Fruit fly (Drosophila melanogaster) whole organism, embryonic: Measurements from ENCODE around the gene CG8516.

Source experiments
- Atf6 ChIP-seq: fragments of 200-800 bp; sonication (Bioruptor generic); IDR thresholded peaks from 2 replicates; pipeline ENCODE4 v1.3.6; 2022; ENCODE audit warnings: missing biosample characterization, missing genetic modification characterization
- Bdp1 ChIP-seq: fragments of 200-800 bp; sonication (Bioruptor generic); optimal IDR thresholded peaks from 3 replicates; lab custom pipeline; 2016; ENCODE audit warnings: missing biosample characterization, missing genetic modification characterization
- CG10462 ChIP-seq: fragments of 200-800 bp; sonication (Bioruptor generic); optimal IDR thresholded peaks from 2 replicates; lab custom pipeline; 2016; ENCODE audit warnings: missing biosample characterization, missing genetic modification characterization
- CG11085 ChIP-seq: fragments of 200-800 bp; sonication (Bioruptor generic); IDR thresholded peaks from 2 replicates; pipeline ENCODE4 v1.3.6; 2022; ENCODE audit warnings: missing biosample characterization, missing genetic modification characterization
- CG11247 ChIP-seq: fragments of 200-800 bp; sonication (Bioruptor generic); IDR thresholded peaks from 2 replicates; pipeline ENCODE4 v1.3.6; 2022; ENCODE audit warnings: missing biosample characterization, missing genetic modification characterization
- CG11456 ChIP-seq: fragments of 200-800 bp; sonication (Bioruptor generic); IDR thresholded peaks from 3 replicates; pipeline ENCODE4 v1.3.6; 2022; ENCODE audit warnings: missing biosample characterization, missing genetic modification characterization
- CG11695 ChIP-seq: fragments of 200-800 bp; sonication (Bioruptor generic); IDR thresholded peaks from 3 replicates; pipeline ENCODE4 v1.3.6; 2022; ENCODE audit warnings: missing biosample characterization, missing genetic modification characterization
- CG13296 ChIP-seq: fragments of 200-800 bp; sonication (Bioruptor generic); optimal IDR thresholded peaks from 3 replicates; lab custom pipeline; 2018; ENCODE audit warnings: missing biosample characterization, mild to moderate bottlenecking, missing genetic modification characterization
- CG13424 ChIP-seq: fragments of 200-800 bp; sonication (Bioruptor generic); optimal IDR thresholded peaks from 2 replicates; lab custom pipeline; 2019; ENCODE audit warnings: missing biosample characterization, mild to moderate bottlenecking, missing genetic modification characterization, moderate library complexity
- CG13894 ChIP-seq: fragments of 200-800 bp; sonication (Bioruptor generic); optimal IDR thresholded peaks from 3 replicates; lab custom pipeline; 2018; ENCODE audit warnings: missing biosample characterization, mild to moderate bottlenecking, missing genetic modification characterization, moderate library complexity
- CG14965 ChIP-seq: fragments of 200-800 bp; sonication (Bioruptor generic); optimal IDR thresholded peaks from 2 replicates; lab custom pipeline; 2016; ENCODE audit warnings: missing biosample characterization, missing genetic modification characterization, borderline replicate concordance
- CG1602 ChIP-seq: fragments of 200-800 bp; sonication (Bioruptor generic); optimal IDR thresholded peaks from 3 replicates; lab custom pipeline; 2016; ENCODE audit warnings: missing biosample characterization, missing genetic modification characterization
- CG17385 ChIP-seq: fragments of 200-800 bp; sonication (Bioruptor generic); optimal IDR thresholded peaks from 3 replicates; lab custom pipeline; 2018; ENCODE audit warnings: missing biosample characterization, mild to moderate bottlenecking, missing genetic modification characterization
- CG17912 ChIP-seq: fragments of 200-800 bp; sonication (Bioruptor generic); optimal IDR thresholded peaks from 2 replicates; lab custom pipeline; 2018; ENCODE audit warnings: missing biosample characterization, mild to moderate bottlenecking, missing genetic modification characterization
- CG2889 ChIP-seq: fragments of 200-800 bp; sonication (Bioruptor generic); IDR thresholded peaks from 3 replicates; pipeline ENCODE4 v1.3.6; 2022; ENCODE audit warnings: missing biosample characterization, missing genetic modification characterization
- CG31441 ChIP-seq: fragments of 200-800 bp; sonication (Bioruptor generic); IDR thresholded peaks from 2 replicates; pipeline ENCODE4 v1.3.6; 2022; ENCODE audit warnings: missing biosample characterization, missing genetic modification characterization
- CG33213 ChIP-seq: fragments of 200-800 bp; sonication (Bioruptor generic); optimal IDR thresholded peaks from 3 replicates; lab custom pipeline; 2016; ENCODE audit warnings: missing biosample characterization, missing genetic modification characterization
- CG4730 ChIP-seq: fragments of 200-800 bp; sonication (Bioruptor generic); IDR thresholded peaks from 2 replicates; pipeline ENCODE4 v1.3.6; 2022; ENCODE audit warnings: missing biosample characterization, missing genetic modification characterization
- CG6765 ChIP-seq: fragments of 200-800 bp; sonication (Bioruptor generic); optimal IDR thresholded peaks from 3 replicates; lab custom pipeline; 2017; ENCODE audit warnings: missing biosample characterization, mild to moderate bottlenecking, missing genetic modification characterization
- CG7556 ChIP-seq: fragments of 200-800 bp; sonication (Bioruptor generic); optimal IDR thresholded peaks from 2 replicates; lab custom pipeline; 2017; ENCODE audit warnings: missing biosample characterization, mild to moderate bottlenecking, missing genetic modification characterization
- CG8944 ChIP-seq: fragments of 200-800 bp; sonication (Bioruptor generic); optimal IDR thresholded peaks from 3 replicates; lab custom pipeline; 2016; ENCODE audit warnings: missing biosample characterization, missing genetic modification characterization
- CG9727 ChIP-seq: fragments of 200-800 bp; sonication (Bioruptor generic); optimal IDR thresholded peaks from 3 replicates; lab custom pipeline; 2017; ENCODE audit warnings: missing biosample characterization, mild to moderate bottlenecking, missing genetic modification characterization
- CG9797 ChIP-seq: fragments of 200-800 bp; sonication (Bioruptor generic); optimal IDR thresholded peaks from 3 replicates; lab custom pipeline; 2018; ENCODE audit warnings: missing biosample characterization, mild to moderate bottlenecking, missing genetic modification characterization
- Dfd ChIP-seq, 2 experiments: fragments of >200 bp; optimal IDR thresholded peaks; 2 replicates each; lab custom pipeline; 2017; ENCODE audit warnings: missing biosample characterization in 2 of 2, missing genetic modification characterization in 2 of 2
- Elba2 ChIP-seq: fragments of 200-800 bp; sonication (Bioruptor generic); optimal IDR thresholded peaks from 3 replicates; lab custom pipeline; 2016; ENCODE audit warnings: missing biosample characterization, missing genetic modification characterization
- Hey ChIP-seq: fragments of 200-800 bp; sonication (Bioruptor generic); optimal IDR thresholded peaks from 3 replicates; lab custom pipeline; 2018; ENCODE audit warnings: missing biosample characterization, mild to moderate bottlenecking, missing genetic modification characterization
- Hmr ChIP-seq: fragments of 200-800 bp; sonication (Bioruptor generic); optimal IDR thresholded peaks from 3 replicates; lab custom pipeline; 2017; ENCODE audit warnings: mild to moderate bottlenecking, missing biosample characterization, missing genetic modification reagents, missing genetic modification characterization
- Hr78 ChIP-seq, 2 experiments: fragments of 200-800 bp in 1 of 2; fragments of >200 bp in 1 of 2; sonication (Bioruptor generic) in 1 of 2; optimal IDR thresholded peaks; 2 replicates each; lab custom pipeline; 2017 to 2019; ENCODE audit warnings: missing biosample characterization in 2 of 2, missing genetic modification characterization in 2 of 2, mild to moderate bottlenecking in 1 of 2, moderate library complexity in 1 of 2
- Jarid2 ChIP-seq: fragments of 200-800 bp; sonication (Bioruptor generic); optimal IDR thresholded peaks from 3 replicates; lab custom pipeline; 2017; ENCODE audit warnings: mild to moderate bottlenecking, missing biosample characterization, missing genetic modification reagents, missing genetic modification characterization
- MESR4 ChIP-seq: fragments of 200-800 bp; sonication (Bioruptor generic); optimal IDR thresholded peaks from 2 replicates; lab custom pipeline; 2018; ENCODE audit warnings: missing biosample characterization, mild to moderate bottlenecking, missing genetic modification characterization, moderate library complexity
- MTF-1 ChIP-seq: fragments of 200-800 bp; sonication (Bioruptor generic); optimal IDR thresholded peaks from 2 replicates; lab custom pipeline; 2018; ENCODE audit warnings: missing biosample characterization, mild to moderate bottlenecking, missing genetic modification characterization, borderline replicate concordance
- Mad ChIP-seq: fragments of 200-800 bp; sonication (Bioruptor generic); optimal IDR thresholded peaks from 2 replicates; lab custom pipeline; 2016; ENCODE audit warnings: missing biosample characterization, missing genetic modification characterization
- NC2α ChIP-seq: fragments of 200-800 bp; sonication (Bioruptor generic); optimal IDR thresholded peaks from 2 replicates; lab custom pipeline; 2016; ENCODE audit warnings: missing biosample characterization, missing genetic modification characterization
- Pdp1 ChIP-seq, 2 experiments: fragments of 200-800 bp; sonication (Bioruptor generic); optimal IDR thresholded peaks; 3 replicates each; lab custom pipeline; 2016; ENCODE audit warnings: missing biosample characterization in 2 of 2, missing genetic modification characterization in 2 of 2, mild to moderate bottlenecking in 1 of 2, moderate library complexity in 1 of 2
- Spps ChIP-seq: fragments of 200-800 bp; sonication (Bioruptor generic); optimal IDR thresholded peaks from 2 replicates; lab custom pipeline; 2018; ENCODE audit warnings: missing biosample characterization, mild to moderate bottlenecking, missing genetic modification characterization
- Usf ChIP-seq: fragments of 200-800 bp; sonication (Bioruptor generic); optimal IDR thresholded peaks from 2 replicates; lab custom pipeline; 2017; ENCODE audit warnings: missing genotype, missing biosample characterization, missing genetic modification characterization
- Vsx1 ChIP-seq: fragments of 200-800 bp; sonication (Bioruptor generic); optimal IDR thresholded peaks from 2 replicates; lab custom pipeline; 2017; ENCODE audit warnings: missing biosample characterization, mild to moderate bottlenecking, missing genetic modification characterization, missing genetic modification reagents
- aop ChIP-seq: fragments of 200-800 bp; sonication (Bioruptor generic); IDR thresholded peaks from 2 replicates; pipeline ENCODE4 v1.3.6; 2022; ENCODE audit warnings: missing biosample characterization, missing genetic modification characterization
- caup ChIP-seq: fragments of 200-800 bp; sonication (Bioruptor generic); optimal IDR thresholded peaks from 3 replicates; lab custom pipeline; 2017; ENCODE audit warnings: missing biosample characterization, mild to moderate bottlenecking, missing genetic modification characterization, moderate library complexity; ENCODE audit not compliant: severe bottlenecking
- dm ChIP-seq: fragments of 200-800 bp; sonication (Bioruptor generic); optimal IDR thresholded peaks from 3 replicates; lab custom pipeline; 2016; ENCODE audit warnings: missing biosample characterization, missing genetic modification characterization
- emc ChIP-seq: fragments of 200-800 bp; sonication (Bioruptor generic); optimal IDR thresholded peaks from 2 replicates; lab custom pipeline; 2016; ENCODE audit warnings: missing biosample characterization, missing genetic modification characterization
- exex ChIP-seq: fragments of 200-800 bp; sonication (Bioruptor generic); optimal IDR thresholded peaks from 4 replicates; lab custom pipeline; 2018; ENCODE audit warnings: missing biosample characterization, mild to moderate bottlenecking, missing genetic modification characterization, moderate library complexity
- hbn ChIP-seq: fragments of 200-800 bp; sonication (Bioruptor generic); IDR thresholded peaks from 2 replicates; pipeline ENCODE4 v1.3.6; 2022; ENCODE audit warnings: missing biosample characterization, missing genetic modification characterization; ENCODE audit not compliant: partially characterized antibody
- kah ChIP-seq: fragments of 200-800 bp; sonication (Bioruptor generic); optimal IDR thresholded peaks from 2 replicates; lab custom pipeline; 2018; ENCODE audit warnings: missing biosample characterization, mild to moderate bottlenecking, missing genetic modification characterization
- lab ChIP-seq: fragments of 200-800 bp; sonication (Bioruptor generic); optimal IDR thresholded peaks from 3 replicates; lab custom pipeline; 2017; ENCODE audit warnings: missing biosample characterization, missing genetic modification characterization, mild to moderate bottlenecking, moderate library complexity, missing genetic modification reagents
- luna ChIP-seq: fragments of 200-800 bp; sonication (Bioruptor generic); optimal IDR thresholded peaks from 2 replicates; lab custom pipeline; 2016; ENCODE audit warnings: missing biosample characterization, missing genetic modification characterization
- p53 ChIP-seq: fragments of 200-800 bp; sonication (Bioruptor generic); optimal IDR thresholded peaks from 2 replicates; lab custom pipeline; 2016; ENCODE audit warnings: missing biosample characterization, missing genetic modification characterization
- pb ChIP-seq: fragments of 200-800 bp; sonication (Bioruptor generic); optimal IDR thresholded peaks from 3 replicates; lab custom pipeline; 2016; ENCODE audit warnings: missing biosample characterization, missing genetic modification characterization
- sens-2 ChIP-seq: fragments of 200-800 bp; sonication (Bioruptor generic); IDR thresholded peaks from 2 replicates; pipeline ENCODE4 v1.3.6; 2022; ENCODE audit warnings: missing biosample characterization, missing genetic modification characterization
- sim ChIP-seq: fragments of 200-800 bp; sonication (Bioruptor generic); IDR thresholded peaks from 2 replicates; pipeline ENCODE4 v1.3.6; 2022; ENCODE audit warnings: missing biosample characterization, missing genetic modification characterization

CG8516 gene

dm6 chr3R:9777941-9778360 is 15.1 kb upstream of the CG8516 start, which contains the start of gene RpS29 (continued):
- no peak for TF ChIP-seq Dfd (GFP tag; optimal IDR thresholded peaks at IDR 0.05; lab: Kevin White, UChicago)
- peak; percentile 96 for TF ChIP-seq hbn (GFP tag; lab: Robert Waterston, UW)
- peak; percentile 88 for TF ChIP-seq luna (GFP tag; lab: Kevin White, UChicago)
- peak; percentile 91 for TF ChIP-seq CG13894 (tag; lab: Kevin White, UChicago)
- peak; percentile 93 for TF ChIP-seq lab
- peak; percentile 58 for TF ChIP-seq Usf (GFP tag; lab: Kevin White, UChicago)
- TF ChIP-seq CG11456 (GFP tag; lab: Robert Waterston, UW) = peak; percentile 95
- peak; percentile 45 for TF ChIP-seq CG7556
- peak; percentile 84 for TF ChIP-seq CG8944 (GFP tag; lab: Kevin White, UChicago)
- TF ChIP-seq MTF-1 (GFP tag; lab: Kevin White, UChicago) = peak; percentile 79
- TF ChIP-seq caup (GFP tag; lab: Kevin White, UChicago) = peak; percentile 92
- peak; percentile 39 for TF ChIP-seq exex
- peak; percentile 53 for TF ChIP-seq NC2α (GFP tag; lab: Kevin White, UChicago)
- peak; percentile 70 for TF ChIP-seq CG9727 (GFP tag; lab: Kevin White, UChicago)
- peak; percentile 64 for TF ChIP-seq CG1602 (GFP tag; lab: Kevin White, UChicago)
- peak; percentile 97 for TF ChIP-seq dm (GFP tag; lab: Kevin White, UChicago)
- peak; percentile 88 for TF ChIP-seq CG17912 (GFP tag; lab: Kevin White, UChicago)
- peak; percentile 94 for TF ChIP-seq Hmr
- TF ChIP-seq CG17385 (GFP tag; lab: Kevin White, UChicago) = peak; percentile 54
- peak; percentile 72 for TF ChIP-seq Atf6 (GFP tag; lab: Robert Waterston, UW)
- TF ChIP-seq CG10462 (GFP tag; lab: Kevin White, UChicago) = no peak
- TF ChIP-seq CG13296 (GFP tag; lab: Kevin White, UChicago) = peak; percentile 90
- TF ChIP-seq emc (GFP tag; lab: Kevin White, UChicago) = peak; percentile 83
- peak; percentile 21 for TF ChIP-seq CG14965 (GFP tag; lab: Kevin White, UChicago)
- peak; percentile 62 for TF ChIP-seq CG13424 (tag; lab: Kevin White, UChicago)
- peak; percentile 79 for TF ChIP-seq CG11085 (GFP tag; lab: Robert Waterston, UW)
- TF ChIP-seq CG31441 = peak; percentile 51; the same call in 1 of the 2 replicates
- peak; percentile 94 for TF ChIP-seq CG33213 (GFP tag; lab: Kevin White, UChicago)
- TF ChIP-seq Hey (tag; lab: Kevin White, UChicago) = peak; percentile 74
- TF ChIP-seq Jarid2 (GFP tag; lab: Kevin White, UChicago) = peak; percentile 63
- TF ChIP-seq Vsx1 = peak; percentile 72
- peak; percentile 84 for TF ChIP-seq CG11247 (GFP tag; lab: Robert Waterston, UW)
- no peak for TF ChIP-seq Elba2 (GFP tag; lab: Kevin White, UChicago)
- TF ChIP-seq Pdp1 (GFP tag; optimal IDR thresholded peaks at IDR 0.05; lab: Kevin White, UChicago) = peak; percentile 82 to 89
- TF ChIP-seq Spps (tag; lab: Kevin White, UChicago) = peak; percentile 29
- TF ChIP-seq CG4730 = peak; percentile 46; the same call in 1 of the 2 replicates
- no peak for TF ChIP-seq sim
- peak; percentile 87 for TF ChIP-seq CG9797
- peak; percentile 76 for TF ChIP-seq Bdp1 (GFP tag; lab: Kevin White, UChicago)
- peak; percentile 47; the same call in 2 of the 3 replicates for TF ChIP-seq CG11695 (GFP tag; lab: Robert Waterston, UW)
- TF ChIP-seq kah (GFP tag; lab: Kevin White, UChicago) = peak; percentile 45
- peak; percentile 85 for TF ChIP-seq Mad (GFP tag; lab: Kevin White, UChicago)
- TF ChIP-seq CG2889 (GFP tag; lab: Robert Waterston, UW) = peak; percentile 65; the same call in 1 of the 3 replicates
- TF ChIP-seq p53 (GFP tag; lab: Kevin White, UChicago) = peak; percentile 83
- TF ChIP-seq CG6765 (GFP tag; lab: Kevin White, UChicago) = peak; percentile 83
- TF ChIP-seq pb (GFP tag; lab: Kevin White, UChicago) = peak; percentile 78
- no peak for TF ChIP-seq Hr78 (GFP tag; optimal IDR thresholded peaks at IDR 0.05; lab: Kevin White, UChicago)
- TF ChIP-seq MESR4 = peak; percentile 99
- TF ChIP-seq aop (GFP tag; lab: Robert Waterston, UW) = peak; percentile 97
- TF ChIP-seq sens-2 (GFP tag; lab: Robert Waterston, UW) = no peak; the same call in 1 of the 2 replicates
